Fruit fly (Drosophila melanogaster) whole organism, embryonic: ENCODE data around the gene esg.
A peak's percentile ranks its signal among the peaks of the same experiment; 100 is the strongest.

Experiments
- CG18619 ChIP-seq: fragments of 200-800 bp; sonication (Bioruptor generic); optimal IDR thresholded peaks from 3 replicates; lab custom pipeline; 2017; ENCODE audit warnings: missing biosample characterization, mild to moderate bottlenecking, missing genetic modification characterization
- CG30403 ChIP-seq: fragments of 200-800 bp; sonication (Bioruptor generic); optimal IDR thresholded peaks from 3 replicates; lab custom pipeline; 2016; ENCODE audit warnings: missing biosample characterization, missing genetic modification characterization
- HLH4C ChIP-seq: fragments of 200-800 bp; sonication (Bioruptor generic); IDR thresholded peaks from 3 replicates; pipeline ENCODE4 v1.3.6; 2022; ENCODE audit warnings: missing biosample characterization, missing genetic modification characterization; ENCODE audit not compliant: partially characterized antibody
- ac ChIP-seq: fragments of 200-800 bp; sonication (Bioruptor generic); optimal IDR thresholded peaks from 3 replicates; lab custom pipeline; 2017; ENCODE audit warnings: missing biosample characterization, mild to moderate bottlenecking, missing genetic modification characterization
- eyg ChIP-seq: fragments of 200-800 bp; sonication (Bioruptor generic); optimal IDR thresholded peaks from 3 replicates; lab custom pipeline; 2016; ENCODE audit warnings: missing biosample characterization, missing genetic modification characterization
- fu2 ChIP-seq: fragments of 200-800 bp; sonication (Bioruptor generic); optimal IDR thresholded peaks from 2 replicates; lab custom pipeline; 2016; ENCODE audit warnings: missing biosample characterization, missing genetic modification characterization
- inv ChIP-seq: fragments of 200-800 bp; sonication (Bioruptor generic); IDR thresholded peaks from 2 replicates; pipeline ENCODE4 v1.3.6; 2022; ENCODE audit warnings: missing biosample characterization, missing genetic modification characterization; ENCODE audit not compliant: partially characterized antibody
- stc ChIP-seq: fragments of 200-800 bp; sonication (Bioruptor generic); IDR thresholded peaks from 2 replicates; pipeline ENCODE4 v1.3.6; 2022; ENCODE audit warnings: missing biosample characterization, missing genetic modification characterization
- usp ChIP-seq: fragments of >200 bp; optimal IDR thresholded peaks from 2 replicates; lab custom pipeline; 2017; ENCODE audit warnings: missing biosample characterization, missing genetic modification characterization
- zen ChIP-seq: fragments of 200-800 bp; sonication (Bioruptor generic); optimal IDR thresholded peaks from 3 replicates; lab custom pipeline; 2018; ENCODE audit warnings: missing biosample characterization, mild to moderate bottlenecking, missing genetic modification characterization, moderate library complexity

- no peak for TF ChIP-seq HLH4C
- peak; percentile 84 for TF ChIP-seq zen (tag; lab: Kevin White, UChicago)
- no peak for TF ChIP-seq inv
- TF ChIP-seq usp (GFP tag; lab: Kevin White, UChicago) = no peak
- no peak for TF ChIP-seq ac
- no peak for TF ChIP-seq CG18619 (GFP tag; lab: Kevin White, UChicago)
- TF ChIP-seq CG30403 = no peak
- no peak for TF ChIP-seq eyg (GFP tag; lab: Kevin White, UChicago)
- no peak for TF ChIP-seq stc
- no peak for TF ChIP-seq fu2 (GFP tag; lab: Kevin White, UChicago)
Observed at dm6 chr2L:15323196-15323595, 10.5 kb upstream of the esg start.
